Fruit fly (Drosophila melanogaster) whole organism, pupa: ENCODE measurements around the gene CG31176.

Experiments
- CG14655 ChIP-seq: fragments of 200-800 bp; sonication (Bioruptor generic); optimal IDR thresholded peaks from 3 replicates; lab custom pipeline; 2017; ENCODE audit warnings: mild to moderate bottlenecking, missing biosample characterization, missing genetic modification reagents, missing genetic modification characterization
- CG15710 ChIP-seq: fragments of 200-800 bp; sonication (Bioruptor generic); optimal IDR thresholded peaks from 2 replicates; lab custom pipeline; 2018; ENCODE audit warnings: missing biosample characterization, mild to moderate bottlenecking, missing genetic modification characterization, moderate library complexity
- CG17806 ChIP-seq: fragments of 200-800 bp; sonication (Bioruptor generic); optimal IDR thresholded peaks from 2 replicates; lab custom pipeline; 2018; ENCODE audit warnings: missing biosample characterization, mild to moderate bottlenecking, missing genetic modification characterization, moderate library complexity
- CG4496 ChIP-seq: fragments of 200-800 bp; sonication (Bioruptor generic); IDR thresholded peaks from 3 replicates; pipeline ENCODE4 v1.3.6; 2022; ENCODE audit warnings: missing biosample characterization, missing genetic modification characterization
- CG8159 ChIP-seq: fragments of 200-800 bp; sonication (Bioruptor generic); optimal IDR thresholded peaks from 3 replicates; lab custom pipeline; 2018; ENCODE audit warnings: missing biosample characterization, mild to moderate bottlenecking, missing genetic modification characterization, moderate library complexity
- CG9948 ChIP-seq: fragments of 200-800 bp; sonication (Bioruptor generic); optimal IDR thresholded peaks from 2 replicates; lab custom pipeline; 2018; ENCODE audit warnings: missing biosample characterization, mild to moderate bottlenecking, missing genetic modification characterization, moderate library complexity
- EcR ChIP-seq: fragments of 200-800 bp; sonication (Bioruptor generic); optimal IDR thresholded peaks from 3 replicates; lab custom pipeline; 2019; ENCODE audit warnings: missing biosample characterization, missing genetic modification characterization, mild to moderate bottlenecking, moderate library complexity, missing genetic modification reagents
- Ets98B ChIP-seq: fragments of 200-800 bp; sonication (Bioruptor generic); IDR thresholded peaks from 2 replicates; pipeline ENCODE4 v1.3.6; 2022; ENCODE audit warnings: missing biosample characterization, missing genetic modification characterization
- Pif1A ChIP-seq: fragments of 200-800 bp; sonication (Bioruptor generic); optimal IDR thresholded peaks from 3 replicates; lab custom pipeline; 2016; ENCODE audit warnings: missing biosample characterization, missing genetic modification characterization
- Pif1B ChIP-seq: fragments of 200-800 bp; sonication (Bioruptor generic); optimal IDR thresholded peaks from 3 replicates; lab custom pipeline; 2016; ENCODE audit warnings: missing biosample characterization, missing genetic modification characterization
- Snoo ChIP-seq: fragments of 200-800 bp; sonication (Bioruptor generic); optimal IDR thresholded peaks from 3 replicates; lab custom pipeline; 2017; ENCODE audit warnings: missing biosample characterization, mild to moderate bottlenecking, missing genetic modification characterization, inconsistent platforms
- fd96Ca ChIP-seq: fragments of 200-800 bp; sonication (Bioruptor generic); IDR thresholded peaks from 3 replicates; pipeline ENCODE4 v1.3.6; 2022; ENCODE audit warnings: missing biosample characterization, missing genetic modification characterization
- gl ChIP-seq: fragments of 200-800 bp; sonication (Bioruptor generic); optimal IDR thresholded peaks from 2 replicates; lab custom pipeline; 2018; ENCODE audit warnings: missing biosample characterization, mild to moderate bottlenecking, missing genetic modification characterization

- peak; percentile 77 for TF ChIP-seq CG14655 (GFP tag; lab: Kevin White, UChicago)
- TF ChIP-seq Ets98B = peak; percentile 40; the same call in 1 of the 2 replicates
- TF ChIP-seq Snoo (tag; lab: Kevin White, UChicago) = peak; percentile 57
- TF ChIP-seq gl (tag; lab: Kevin White, UChicago) = peak; percentile 44
- TF ChIP-seq Pif1B (GFP tag; lab: Kevin White, UChicago) = peak; percentile 61
- peak; percentile 58; the same call in 2 of the 3 replicates for TF ChIP-seq CG4496 (GFP tag; lab: Robert Waterston, UW)
- TF ChIP-seq CG15710 (tag; lab: Kevin White, UChicago) = peak; percentile 52
- TF ChIP-seq fd96Ca = peak; percentile 46; the same call in 2 of the 3 replicates
- TF ChIP-seq EcR (GFP tag; lab: Kevin White, UChicago) = peak; percentile 34
- TF ChIP-seq CG8159 (tag; lab: Kevin White, UChicago) = peak; percentile 79
- TF ChIP-seq Pif1A = peak; percentile 24
- TF ChIP-seq CG9948 (tag; lab: Kevin White, UChicago) = peak; percentile 66
- TF ChIP-seq CG17806 (tag; lab: Kevin White, UChicago) = peak; percentile 56
These were observed 62.7 kb downstream of the CG31176 start for dm6 chr3R:21656492-21657484.
